Fruit fly (Drosophila melanogaster) whole organism, embryonic: ENCODE measurements around the gene Rchy1.

Source experiments
- Adf1 ChIP-seq: fragments of 200-800 bp; sonication (Bioruptor generic); IDR thresholded peaks from 2 replicates; pipeline ENCODE4 v1.3.6; 2022; ENCODE audit warnings: missing biosample characterization, missing genetic modification characterization
- CG1024 ChIP-seq: fragments of 200-800 bp; sonication (Bioruptor generic); IDR thresholded peaks from 2 replicates; pipeline ENCODE4 v1.3.6; 2022; ENCODE audit warnings: missing biosample characterization, missing genetic modification characterization
- CG10267 ChIP-seq: fragments of 200-800 bp; sonication (Bioruptor generic); optimal IDR thresholded peaks from 2 replicates; lab custom pipeline; 2018; ENCODE audit warnings: missing biosample characterization, mild to moderate bottlenecking, missing genetic modification characterization, moderate library complexity
- CG10959 ChIP-seq: fragments of 200-800 bp; sonication (Bioruptor generic); IDR thresholded peaks from 2 replicates; pipeline ENCODE4 v1.3.6; 2022; ENCODE audit warnings: missing biosample characterization, missing genetic modification characterization
- CG11456 ChIP-seq: fragments of 200-800 bp; sonication (Bioruptor generic); IDR thresholded peaks from 3 replicates; pipeline ENCODE4 v1.3.6; 2022; ENCODE audit warnings: missing biosample characterization, missing genetic modification characterization
- CG11560 ChIP-seq: fragments of 200-800 bp; sonication (Bioruptor generic); IDR thresholded peaks from 3 replicates; pipeline ENCODE4 v1.3.6; 2022; ENCODE audit warnings: missing biosample characterization, missing genetic modification characterization
- CG11696 ChIP-seq: fragments of 200-800 bp; sonication (Bioruptor generic); IDR thresholded peaks from 2 replicates; pipeline ENCODE4 v1.3.6; 2022; ENCODE audit warnings: missing biosample characterization, missing genetic modification characterization
- CG14441 ChIP-seq: fragments of 200-800 bp; sonication (Bioruptor generic); IDR thresholded peaks from 2 replicates; pipeline ENCODE4 v1.3.6; 2022; ENCODE audit warnings: missing biosample characterization, missing genetic modification characterization
- CG1529 ChIP-seq: fragments of 200-800 bp; sonication (Bioruptor generic); optimal IDR thresholded peaks from 3 replicates; lab custom pipeline; 2018; ENCODE audit warnings: missing biosample characterization, missing genetic modification characterization
- CG16813 ChIP-seq: fragments of 200-800 bp; sonication (Bioruptor generic); IDR thresholded peaks from 3 replicates; pipeline ENCODE4 v1.3.6; 2022; ENCODE audit warnings: missing biosample characterization, missing genetic modification characterization; ENCODE audit not compliant: partially characterized antibody
- CG16863 ChIP-seq: fragments of 200-800 bp; sonication (Bioruptor generic); optimal IDR thresholded peaks from 3 replicates; lab custom pipeline; 2016; ENCODE audit warnings: missing biosample characterization, missing genetic modification characterization
- CG2116 ChIP-seq: fragments of 200-800 bp; sonication (Bioruptor generic); optimal IDR thresholded peaks from 3 replicates; lab custom pipeline; 2018; ENCODE audit warnings: missing biosample characterization, mild to moderate bottlenecking, missing genetic modification characterization
- CG2120 ChIP-seq: fragments of 200-800 bp; sonication (Bioruptor generic); optimal IDR thresholded peaks from 3 replicates; lab custom pipeline; 2016; ENCODE audit warnings: missing biosample characterization, missing genetic modification characterization
- CG2129 ChIP-seq: fragments of 200-800 bp; sonication (Bioruptor generic); IDR thresholded peaks from 2 replicates; pipeline ENCODE4 v1.3.6; 2022; ENCODE audit warnings: missing biosample characterization, missing genetic modification characterization; ENCODE audit not compliant: partially characterized antibody
- CG2712 ChIP-seq: fragments of 200-800 bp; optimal IDR thresholded peaks from 3 replicates; lab custom pipeline; 2019; ENCODE audit warnings: missing biosample characterization, mild to moderate bottlenecking, missing genetic modification characterization, moderate library complexity
- CG30431 ChIP-seq: fragments of 200-800 bp; sonication (Bioruptor generic); optimal IDR thresholded peaks from 2 replicates; lab custom pipeline; 2017; ENCODE audit warnings: missing biosample characterization, missing genetic modification characterization
- CG34224 ChIP-seq: fragments of 200-800 bp; sonication (Bioruptor generic); IDR thresholded peaks from 3 replicates; pipeline ENCODE4 v1.3.6; 2022; ENCODE audit warnings: missing biosample characterization, missing genetic modification characterization; ENCODE audit not compliant: partially characterized antibody
- CG3838 ChIP-seq: fragments of 200-800 bp; sonication (Bioruptor generic); optimal IDR thresholded peaks from 3 replicates; lab custom pipeline; 2016; ENCODE audit warnings: missing biosample characterization, missing genetic modification characterization
- CG4404 ChIP-seq: fragments of 200-800 bp; sonication (Bioruptor generic); IDR thresholded peaks from 2 replicates; pipeline ENCODE4 v1.3.6; 2022; ENCODE audit warnings: missing biosample characterization, missing genetic modification characterization
- CG5180 ChIP-seq: fragments of 200-800 bp; sonication (Bioruptor generic); optimal IDR thresholded peaks from 3 replicates; lab custom pipeline; 2017; ENCODE audit warnings: missing biosample characterization, missing genetic modification characterization, mild to moderate bottlenecking, moderate library complexity, missing genetic modification reagents
- CG6254 ChIP-seq: fragments of 200-800 bp; sonication (Bioruptor generic); optimal IDR thresholded peaks from 3 replicates; lab custom pipeline; 2017; ENCODE audit warnings: mild to moderate bottlenecking, missing biosample characterization, missing genetic modification reagents, missing genetic modification characterization
- CG7556 ChIP-seq: fragments of 200-800 bp; sonication (Bioruptor generic); optimal IDR thresholded peaks from 2 replicates; lab custom pipeline; 2017; ENCODE audit warnings: missing biosample characterization, mild to moderate bottlenecking, missing genetic modification characterization
- CG8478 ChIP-seq: fragments of >200 bp; optimal IDR thresholded peaks from 2 replicates; lab custom pipeline; 2018
- CkIIα-i1 ChIP-seq: fragments of 200-800 bp; sonication (Bioruptor generic); IDR thresholded peaks from 2 replicates; pipeline ENCODE4 v1.3.6; 2022; ENCODE audit warnings: missing biosample characterization, missing genetic modification characterization
- Dad ChIP-seq: fragments of 200-800 bp; sonication (Bioruptor generic); optimal IDR thresholded peaks from 3 replicates; lab custom pipeline; 2016; ENCODE audit warnings: missing biosample characterization, missing genetic modification characterization
- Dbx ChIP-seq: fragments of 200-800 bp; sonication (Bioruptor generic); IDR thresholded peaks from 3 replicates; pipeline ENCODE4 v1.3.6; 2022; ENCODE audit warnings: missing biosample characterization, missing genetic modification characterization
- Ets97D ChIP-seq: fragments of 200-800 bp; sonication (Bioruptor generic); optimal IDR thresholded peaks from 3 replicates; lab custom pipeline; 2016; ENCODE audit warnings: missing biosample characterization, missing genetic modification characterization
- GATAe ChIP-seq: fragments of 200-800 bp; sonication (Bioruptor generic); conservative IDR thresholded peaks from 2 replicates; pipeline ENCODE4 v1.3.6; 2022; ENCODE audit warnings: missing biosample characterization, missing genetic modification characterization
- Hr39 ChIP-seq: fragments of >200 bp; optimal IDR thresholded peaks from 2 replicates; lab custom pipeline; 2017
- MESR4 ChIP-seq: fragments of 200-800 bp; sonication (Bioruptor generic); optimal IDR thresholded peaks from 2 replicates; lab custom pipeline; 2018; ENCODE audit warnings: missing biosample characterization, mild to moderate bottlenecking, missing genetic modification characterization, moderate library complexity
- Meics ChIP-seq: fragments of 200-800 bp; sonication (Bioruptor generic); optimal IDR thresholded peaks from 2 replicates; lab custom pipeline; 2017; ENCODE audit warnings: missing biosample characterization, mild to moderate bottlenecking, missing genetic modification characterization
- Rfx ChIP-seq: fragments of 200-800 bp; sonication (Bioruptor generic); IDR thresholded peaks from 2 replicates; pipeline ENCODE4 v1.3.6; 2022; ENCODE audit warnings: missing biosample characterization, missing genetic modification characterization
- Sox100B ChIP-seq: fragments of 200-800 bp; sonication (Bioruptor generic); optimal IDR thresholded peaks from 3 replicates; lab custom pipeline; 2018; ENCODE audit warnings: missing biosample characterization, mild to moderate bottlenecking, missing genetic modification characterization
- aop ChIP-seq: fragments of 200-800 bp; sonication (Bioruptor generic); IDR thresholded peaks from 2 replicates; pipeline ENCODE4 v1.3.6; 2022; ENCODE audit warnings: missing biosample characterization, missing genetic modification characterization
- bsh ChIP-seq, 2 experiments: fragments of 200-800 bp; sonication (Bioruptor generic); optimal IDR thresholded peaks; 2 replicates each; lab custom pipeline; 2017 to 2018; ENCODE audit warnings: mild to moderate bottlenecking in 2 of 2, missing biosample characterization in 2 of 2, missing genetic modification characterization in 2 of 2, moderate library complexity in 1 of 2
- cad ChIP-seq: fragments of >200 bp; optimal IDR thresholded peaks from 2 replicates; lab custom pipeline; 2017; ENCODE audit warnings: missing biosample characterization, missing genetic modification characterization
- dati ChIP-seq: fragments of 200-800 bp; sonication (Bioruptor generic); IDR thresholded peaks from 2 replicates; pipeline ENCODE4 v1.3.6; 2022; ENCODE audit warnings: missing biosample characterization, missing genetic modification characterization
- dmrt11E ChIP-seq: fragments of 200-800 bp; sonication (Bioruptor generic); optimal IDR thresholded peaks from 3 replicates; lab custom pipeline; 2018; ENCODE audit warnings: missing biosample characterization, mild to moderate bottlenecking, missing genetic modification characterization, moderate library complexity
- hth ChIP-seq: fragments of >200 bp; optimal IDR thresholded peaks from 2 replicates; lab custom pipeline; 2017; ENCODE audit warnings: inconsistent platforms
- ken ChIP-seq: fragments of 200-800 bp; sonication (Bioruptor generic); IDR thresholded peaks from 3 replicates; pipeline ENCODE4 v1.3.6; 2022; ENCODE audit warnings: missing biosample characterization, missing genetic modification characterization
- lbe ChIP-seq: fragments of 200-800 bp; sonication (Bioruptor generic); optimal IDR thresholded peaks from 2 replicates; lab custom pipeline; 2016; ENCODE audit warnings: missing biosample characterization, mild to moderate bottlenecking, missing genetic modification characterization
- lilli ChIP-seq: fragments of 200-800 bp; sonication (Bioruptor generic); optimal IDR thresholded peaks from 3 replicates; lab custom pipeline; 2016; ENCODE audit warnings: missing biosample characterization, missing genetic modification characterization
- lmd ChIP-seq: fragments of 200-800 bp; sonication (Bioruptor generic); IDR thresholded peaks from 2 replicates; pipeline ENCODE4 v1.3.6; 2022; ENCODE audit warnings: missing biosample characterization, missing genetic modification characterization
- nerfin-2 ChIP-seq: fragments of 200-800 bp; sonication (Bioruptor generic); IDR thresholded peaks from 2 replicates; pipeline ENCODE4 v1.3.6; 2022; ENCODE audit warnings: missing biosample characterization, missing genetic modification characterization; ENCODE audit not compliant: partially characterized antibody
- p53 ChIP-seq: fragments of 200-800 bp; sonication (Bioruptor generic); optimal IDR thresholded peaks from 2 replicates; lab custom pipeline; 2016; ENCODE audit warnings: missing biosample characterization, missing genetic modification characterization
- prd ChIP-seq, 3 experiments: fragments of >200 bp in 2 of 3; fragments of 200-800 bp in 1 of 3; sonication (Bioruptor generic) in 1 of 3; optimal IDR thresholded peaks in 2 of 3; IDR thresholded peaks in 1 of 3; 2 replicates in 2 of 3; 3 replicates in 1 of 3; pipeline versions ENCODE4 v1.3.6 to Lab custom; 2017 to 2022; ENCODE audit warnings: missing biosample characterization in 1 of 3, missing genetic modification characterization in 1 of 3
- pros ChIP-seq: fragments of 200-800 bp; sonication (Bioruptor generic); optimal IDR thresholded peaks from 3 replicates; lab custom pipeline; 2019; ENCODE audit warnings: missing biosample characterization, mild to moderate bottlenecking, missing genetic modification characterization, moderate library complexity
- run ChIP-seq: fragments of 200-800 bp; sonication (Bioruptor generic); optimal IDR thresholded peaks from 3 replicates; lab custom pipeline; 2018; ENCODE audit warnings: missing biosample characterization, mild to moderate bottlenecking, missing genetic modification characterization
- sima ChIP-seq: fragments of 200-800 bp; sonication (Bioruptor generic); optimal IDR thresholded peaks from 2 replicates; lab custom pipeline; 2016; ENCODE audit warnings: missing biosample characterization, missing genetic modification characterization
- wdn ChIP-seq: fragments of 200-800 bp; sonication (Bioruptor generic); IDR thresholded peaks from 2 replicates; pipeline ENCODE4 v1.3.6; 2022; ENCODE audit warnings: missing biosample characterization, missing genetic modification characterization
- wek ChIP-seq: fragments of 200-800 bp; sonication (Bioruptor generic); optimal IDR thresholded peaks from 3 replicates; lab custom pipeline; 2018; ENCODE audit warnings: missing biosample characterization, mild to moderate bottlenecking, missing genetic modification characterization, moderate library complexity

Rchy1 gene

DNA sequence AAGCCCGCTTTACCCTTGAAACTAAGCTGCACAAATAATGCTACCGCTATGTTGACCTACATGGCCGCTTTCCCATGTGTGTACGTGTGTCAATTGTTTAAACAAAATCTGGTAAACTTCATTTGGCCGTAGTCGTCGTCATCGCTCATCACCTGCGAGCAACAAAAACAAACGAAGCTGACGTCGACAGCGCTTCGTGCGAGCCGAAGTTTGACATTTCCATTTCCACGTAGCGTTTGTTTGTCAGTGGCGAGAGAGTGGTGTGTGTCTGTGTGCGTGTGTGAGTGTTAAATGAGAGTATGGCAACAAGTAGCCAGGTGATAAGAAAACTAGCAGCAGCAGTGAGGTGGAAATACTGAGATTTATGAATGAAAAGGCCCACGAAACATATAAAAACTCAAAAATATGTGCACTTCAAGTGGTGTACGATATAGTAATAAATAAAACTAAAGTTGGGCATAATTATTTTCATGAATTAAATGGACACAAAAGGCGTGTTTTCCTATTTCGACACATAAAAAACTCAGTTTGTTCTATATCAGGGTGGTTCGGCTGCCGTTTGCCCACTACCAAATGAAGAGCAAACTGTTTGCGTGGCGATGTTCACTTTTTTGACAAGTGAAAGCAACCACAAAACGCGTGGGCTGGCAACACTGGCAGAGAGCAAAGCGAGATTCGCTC lies 13.9 kb upstream of the Rchy1 start (continued):
- TF ChIP-seq bsh (GFP tag; optimal IDR thresholded peaks at IDR 0.05; lab: Kevin White, UChicago) (peak; percentile 11 to 21), CG14441 (GFP tag; lab: Robert Waterston, UW) (no peak), CG16863 (GFP tag; lab: Kevin White, UChicago) (no peak), CG1024 (GFP tag; lab: Robert Waterston, UW) (no peak), CG11560 (tag; lab: Robert Waterston, UW) (no peak), p53 (GFP tag; lab: Kevin White, UChicago) (no peak), CG10267 (peak; percentile 8), CG10959 (GFP tag; lab: Robert Waterston, UW) (no peak), GATAe (GFP tag; lab: Robert Waterston, UW) (no peak), CG2116 (GFP tag; lab: Kevin White, UChicago) (no peak), CG4404 (no peak), Hr39 (lab: Kevin White, UChicago) (no peak), lmd (no peak), MESR4 (GFP tag; lab: Kevin White, UChicago) (no peak), Rfx (GFP tag; lab: Robert Waterston, UW) (peak; percentile 19; the same call in 1 of the 2 replicates), CG3838 (GFP tag; lab: Kevin White, UChicago) (no peak), dmrt11E (tag; lab: Kevin White, UChicago) (peak; percentile 8), hth (lab: Kevin White, UChicago) (no peak), dati (GFP tag; lab: Robert Waterston, UW) (no peak), Dad (GFP tag; lab: Kevin White, UChicago) (no peak), Sox100B (GFP tag; lab: Kevin White, UChicago) (peak; percentile 36), Meics (GFP tag; lab: Kevin White, UChicago) (peak; percentile 55), CkIIα-i1 (GFP tag; lab: Robert Waterston, UW) (no peak), run (tag; lab: Kevin White, UChicago) (no peak), CG30431 (GFP tag; lab: Kevin White, UChicago) (no peak), wek (GFP tag; lab: Kevin White, UChicago) (peak; percentile 72), CG8478 (lab: Kevin White, UChicago) (no peak), pros (peak; percentile 30), cad (GFP tag; lab: Kevin White, UChicago) (no peak), sima (GFP tag; lab: Kevin White, UChicago) (no peak), wdn (GFP tag; lab: Robert Waterston, UW) (no peak), lbe (GFP tag; lab: Kevin White, UChicago) (peak; percentile 1), CG16813 (GFP tag; lab: Robert Waterston, UW) (no peak), Dbx (GFP tag; lab: Robert Waterston, UW) (no peak), CG5180 (GFP tag; lab: Kevin White, UChicago) (peak; percentile 44), CG1529 (GFP tag; lab: Kevin White, UChicago) (peak; percentile 19), CG11696 (no peak), CG6254 (GFP tag; lab: Kevin White, UChicago) (peak; percentile 27), prd (optimal IDR thresholded peaks at IDR 0.05; lab: Kevin White, UChicago) (no peak), prd (GFP tag; IDR thresholded peaks at IDR 0.05; lab: Robert Waterston, UW) (no peak), CG2120 (GFP tag; lab: Kevin White, UChicago) (peak; percentile 30), CG7556 (GFP tag; lab: Kevin White, UChicago) (peak; percentile 33), CG2712 (tag; lab: Kevin White, UChicago) (peak; percentile 18), Ets97D (GFP tag; lab: Kevin White, UChicago) (no peak), Adf1 (GFP tag; lab: Robert Waterston, UW) (peak; percentile 69), CG11456 (GFP tag; lab: Robert Waterston, UW) (peak; percentile 54; the same call in 1 of the 3 replicates), aop (GFP tag; lab: Robert Waterston, UW) (no peak), CG2129 (no peak), nerfin-2 (GFP tag; lab: Robert Waterston, UW) (no peak), CG34224 (GFP tag; lab: Robert Waterston, UW) (no peak), ken (no peak), lilli (GFP tag; lab: Kevin White, UChicago) (no peak)
